Worm (Caenorhabditis elegans) whole organism, early embryonic: Measurements from ENCODE around the gene mec-15.

Experiments
- B0310.2 ChIP-seq: sonication (generic microtip); optimal IDR thresholded peaks from 2 replicates; lab custom pipeline; 2016; ENCODE audit warnings: mild to moderate bottlenecking, missing genetic modification characterization, missing compliant biosample characterization
- F13C5.2 ChIP-seq: sonication (generic microtip); optimal IDR thresholded peaks from 2 replicates; lab custom pipeline; 2017; ENCODE audit warnings: mild to moderate bottlenecking, missing genetic modification characterization, inconsistent platforms, missing compliant biosample characterization
- ama-1 ChIP-seq: fragments of 150-350 bp; optimal IDR thresholded peaks from 2 replicates; lab custom pipeline; 2014
- ceh-13 ChIP-seq: fragments of 200-800 bp; sonication (Bioruptor generic); optimal IDR thresholded peaks from 2 replicates; lab custom pipeline; 2018; ENCODE audit warnings: mild to moderate bottlenecking, missing genetic modification characterization, missing compliant biosample characterization
- flt-1 ChIP-seq: fragments of 200-800 bp; sonication (Bioruptor generic); IDR thresholded peaks from 2 replicates; pipeline ENCODE4 v1.3.6; 2022; ENCODE audit warnings: missing genetic modification characterization, missing compliant biosample characterization
- hmbx-1 ChIP-seq: sonication (generic microtip); optimal IDR thresholded peaks from 2 replicates; lab custom pipeline; 2016; ENCODE audit warnings: mild to moderate bottlenecking, missing genetic modification characterization, missing compliant biosample characterization
- hnd-1 ChIP-seq: sonication (generic microtip); optimal IDR thresholded peaks from 2 replicates; lab custom pipeline; 2016; ENCODE audit warnings: missing genetic modification characterization, missing compliant biosample characterization
- sea-1 ChIP-seq: fragments of 200-800 bp; sonication (Bioruptor generic); conservative IDR thresholded peaks from 2 replicates; pipeline ENCODE4 v1.3.6; 2022; ENCODE audit warnings: missing genetic modification characterization, missing compliant biosample characterization

- TF ChIP-seq ceh-13 (GFP tag; lab: Kevin White, UChicago) (no peak), sea-1 (GFP tag; lab: Robert Waterston, UW) (no peak), ama-1 (lab: Kevin White, UChicago) (no peak), F13C5.2 (tag; lab: Kevin White, UChicago) (no peak), hnd-1 (tag; lab: Kevin White, UChicago) (no peak), flt-1 (GFP tag; lab: Robert Waterston, UW) (no peak), B0310.2 (tag; lab: Kevin White, UChicago) (no peak), hmbx-1 (tag; lab: Kevin White, UChicago) (no peak)
Measured at ce11 chrII:10252048-10252447, 12.6 kb upstream of the mec-15 start.
